Worm (Caenorhabditis elegans): Measurements from ENCODE around the gene K07D4.2.

DNA sequence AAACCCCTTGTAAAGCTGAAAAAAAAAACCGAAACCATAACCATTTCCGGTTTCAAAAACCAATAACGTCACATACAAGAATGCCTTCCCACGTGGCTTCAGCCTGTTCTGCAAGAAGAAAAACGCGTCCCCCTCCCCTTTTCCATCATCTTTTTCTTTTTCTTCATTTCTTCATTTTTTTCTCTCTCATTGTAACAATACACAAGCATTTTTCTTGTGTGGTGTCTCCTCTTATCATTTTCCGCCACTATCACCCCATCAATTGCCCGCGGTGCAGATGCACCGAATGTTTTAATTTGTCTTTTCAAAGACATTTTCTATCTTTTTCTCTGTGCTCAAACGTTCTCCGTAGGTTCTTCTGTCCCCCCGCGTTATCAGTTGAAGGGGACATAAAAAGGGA lies 43.9 kb upstream of the K07D4.2 start:
- TF ChIP-seq ceh-14 (tag; optimal IDR thresholded peaks at IDR 0.05): no peak
- TF ChIP-seq pat-9 (tag; optimal IDR thresholded peaks at IDR 0.05): no peak
- no peak for TF ChIP-seq F13H6.1 (tag; optimal IDR thresholded peaks at IDR 0.05)
- no peak for TF ChIP-seq dve-1 (tag; optimal IDR thresholded peaks at IDR 0.05)
- no peak for TF ChIP-seq pag-3 (tag; optimal IDR thresholded peaks at IDR 0.05; ENCODE audit: borderline replicate concordance)
- TF ChIP-seq tbx-2 (tag; optimal IDR thresholded peaks at IDR 0.05): no peak
- TF ChIP-seq ceh-2 (tag; optimal IDR thresholded peaks at IDR 0.05): no peak
- no peak for TF ChIP-seq fkh-10 (GFP tag; optimal IDR thresholded peaks at IDR 0.05)
- TF ChIP-seq C08G9.2 (tag; optimal IDR thresholded peaks at IDR 0.05): no peak
- TF ChIP-seq zip-5 (tag; optimal IDR thresholded peaks at IDR 0.05): no peak
- TF ChIP-seq hlh-15 (tag; optimal IDR thresholded peaks at IDR 0.05): no peak
- no peak for TF ChIP-seq pax-1 (tag; optimal IDR thresholded peaks at IDR 0.05)
- TF ChIP-seq pha-4 (tag; optimal IDR thresholded peaks at IDR 0.05): no peak

All from whole organism, late embryonic.